Worm (Caenorhabditis elegans) whole organism, L1 larva: Measurements from ENCODE around the gene K08D12.4.

ENCODE experiments used
- alr-1 ChIP-seq: fragments of 200-800 bp; sonication (Bioruptor generic); optimal IDR thresholded peaks from 2 replicates; lab custom pipeline; 2018; ENCODE audit warnings: borderline replicate concordance, mild to moderate bottlenecking, missing genetic modification characterization, missing compliant biosample characterization
- blmp-1 ChIP-seq: fragments of 150-350 bp; optimal IDR thresholded peaks from 2 replicates; lab custom pipeline; 2014; ENCODE audit warnings: missing biosample characterization, missing genetic modification characterization
- dpl-1 ChIP-seq, 3 experiments: fragments of 150-350 bp in 2 of 3; sonication (generic microtip) in 1 of 3; optimal IDR thresholded peaks; 2 replicates each; lab custom pipeline; 2014 to 2017; ENCODE audit warnings: missing biosample characterization in 3 of 3, missing genetic modification characterization in 3 of 3, missing genetic modification reagents in 3 of 3
- lin-13 ChIP-seq: fragments of 150-350 bp; optimal IDR thresholded peaks from 2 replicates; lab custom pipeline; 2014; ENCODE audit warnings: missing biosample characterization, missing genetic modification reagents, missing genetic modification characterization
- lin-15B ChIP-seq: fragments of 150-350 bp; sonication (generic microtip); optimal IDR thresholded peaks from 3 replicates; lab custom pipeline; 2014; ENCODE audit warnings: missing biosample characterization, missing genetic modification characterization
- lsy-2 ChIP-seq, 2 experiments: fragments of 150-350 bp; optimal IDR thresholded peaks; 2 replicates each; lab custom pipeline; 2014; ENCODE audit warnings: missing biosample characterization in 2 of 2, missing genetic modification characterization in 2 of 2
- mep-1 ChIP-seq: fragments of 150-350 bp; optimal IDR thresholded peaks from 2 replicates; lab custom pipeline; 2014; ENCODE audit warnings: missing biosample characterization, missing genetic modification characterization

ce11 chrIV:1687151-1687550 lies 19.9 kb upstream of the K08D12.4 start:
- TF ChIP-seq alr-1 (tag; lab: Kevin White, UChicago) (no peak), mep-1 (tag; lab: Kevin White, UChicago) (no peak), lin-13 (no peak), blmp-1 (tag; lab: Kevin White, UChicago) (no peak), lsy-2 (tag; optimal IDR thresholded peaks at IDR 0.05; lab: Kevin White, UChicago) (no peak), lin-15B (no peak), dpl-1 (GFP tag; optimal IDR thresholded peaks at IDR 0.05; lab: Kevin White, UChicago) (no peak)
